Worm (Caenorhabditis elegans) whole organism, L1 larva: ENCODE measurements around the gene F36H5.8.

Experiments used
- ceh-88 ChIP-seq: fragments of 200-800 bp; sonication (Bioruptor generic); IDR thresholded peaks from 2 replicates; pipeline ENCODE4 v1.3.6; 2022; ENCODE audit warnings: missing genetic modification characterization, missing compliant biosample characterization
- lin-35 ChIP-seq, 2 experiments: fragments of 150-350 bp; optimal IDR thresholded peaks; 2 replicates each; lab custom pipeline; 2014; ENCODE audit warnings: missing biosample characterization in 2 of 2, missing genetic modification characterization in 2 of 2, missing genetic modification reagents in 2 of 2
- lsy-2 ChIP-seq, 2 experiments: fragments of 150-350 bp; optimal IDR thresholded peaks; 2 replicates each; lab custom pipeline; 2014; ENCODE audit warnings: missing biosample characterization in 2 of 2, missing genetic modification characterization in 2 of 2
- nhr-11 ChIP-seq: fragments of 150-350 bp; optimal IDR thresholded peaks from 2 replicates; lab custom pipeline; 2014; ENCODE audit warnings: missing biosample characterization, missing genetic modification characterization
- nhr-237 ChIP-seq: fragments of 150-350 bp; optimal IDR thresholded peaks from 2 replicates; lab custom pipeline; 2014; ENCODE audit warnings: missing biosample characterization, missing genetic modification characterization
- nhr-84 ChIP-seq: sonication (generic microtip); optimal IDR thresholded peaks from 2 replicates; lab custom pipeline; 2017; ENCODE audit warnings: missing biosample characterization, missing genetic modification characterization
- tbx-2 ChIP-seq: sonication (generic microtip); optimal IDR thresholded peaks from 2 replicates; lab custom pipeline; 2016; ENCODE audit warnings: missing genetic modification characterization, missing compliant biosample characterization
- vab-15 ChIP-seq: sonication (generic microtip); optimal IDR thresholded peaks from 2 replicates; lab custom pipeline; 2017; ENCODE audit warnings: missing genotype, mild to moderate bottlenecking, missing genetic modification characterization, missing compliant biosample characterization

DNA sequence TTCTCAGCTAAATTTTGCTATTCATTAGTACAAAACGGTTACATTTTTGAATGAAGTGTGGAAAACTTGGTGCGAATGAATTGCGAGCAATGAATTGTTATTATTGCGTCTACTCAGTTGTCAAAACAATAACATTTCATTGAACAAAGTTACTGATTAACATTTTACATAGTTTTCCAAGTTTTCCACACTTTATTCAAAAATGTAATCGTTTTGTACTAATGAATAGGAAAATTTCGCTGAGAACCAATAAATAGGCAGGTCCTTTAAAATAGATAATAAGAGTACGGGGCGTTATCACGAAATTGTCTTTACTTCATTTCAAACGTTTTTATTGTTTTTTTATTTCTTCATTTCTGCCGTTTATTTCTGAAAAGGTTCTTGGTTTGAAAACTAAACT is 32.0 kb upstream of the F36H5.8 start, which contains the start of gene math-4:
- no peak for TF ChIP-seq lin-35 (GFP tag; optimal IDR thresholded peaks at IDR 0.05; lab: Kevin White, UChicago)
- no peak for TF ChIP-seq nhr-11 (tag; lab: Kevin White, UChicago)
- TF ChIP-seq nhr-237 (tag; lab: Kevin White, UChicago), result no peak
- no peak for TF ChIP-seq ceh-88
- TF ChIP-seq tbx-2, result no peak
- TF ChIP-seq vab-15 (tag; lab: Kevin White, UChicago), result no peak
- TF ChIP-seq lsy-2 (tag; optimal IDR thresholded peaks at IDR 0.05; lab: Kevin White, UChicago), result no peak
- no peak for TF ChIP-seq nhr-84 (tag; lab: Kevin White, UChicago)
